Fruit fly (Drosophila melanogaster) whole organism, wandering third instar larva: ENCODE measurements around the gene Nnf1b.

Source experiments
- CG32264 ChIP-seq: fragments of 200-800 bp; sonication (Bioruptor generic); optimal IDR thresholded peaks from 2 replicates; lab custom pipeline; 2016; ENCODE audit warnings: missing biosample characterization, missing genetic modification characterization
- CG9705 ChIP-seq: fragments of 200-800 bp; sonication (Bioruptor generic); optimal IDR thresholded peaks from 2 replicates; lab custom pipeline; 2018; ENCODE audit warnings: missing biosample characterization, mild to moderate bottlenecking, missing genetic modification characterization
- HLH106 ChIP-seq: fragments of 200-800 bp; optimal IDR thresholded peaks from 3 replicates; lab custom pipeline; 2019; ENCODE audit warnings: missing biosample characterization, mild to moderate bottlenecking, missing genetic modification characterization, moderate library complexity
- Hnf4 ChIP-seq: fragments of 200-800 bp; sonication (Bioruptor generic); optimal IDR thresholded peaks from 2 replicates; lab custom pipeline; 2016; ENCODE audit warnings: missing biosample characterization, mild to moderate bottlenecking, missing genetic modification characterization
- Hr78 ChIP-seq: fragments of >200 bp; optimal IDR thresholded peaks from 2 replicates; lab custom pipeline; 2017; ENCODE audit warnings: missing biosample characterization, missing genetic modification characterization
- Myc ChIP-seq: fragments of >200 bp; optimal IDR thresholded peaks from 2 replicates; lab custom pipeline; 2017
- N ChIP-seq: fragments of >200 bp; optimal IDR thresholded peaks from 2 replicates; lab custom pipeline; 2018; ENCODE audit warnings: missing biosample characterization, missing external identifiers, missing genetic modification characterization
- OdsH ChIP-seq: fragments of 200-800 bp; sonication (Bioruptor generic); optimal IDR thresholded peaks from 2 replicates; lab custom pipeline; 2016; ENCODE audit warnings: missing biosample characterization, mild to moderate bottlenecking, missing genetic modification characterization
- Rel ChIP-seq, 2 experiments: fragments of 200-800 bp; sonication (Bioruptor generic) in 1 of 2; optimal IDR thresholded peaks; 2 replicates in 1 of 2; 3 replicates in 1 of 2; lab custom pipeline; 2016 to 2019; ENCODE audit warnings: mild to moderate bottlenecking in 2 of 2, missing biosample characterization in 2 of 2, missing genetic modification characterization in 2 of 2, moderate library complexity in 1 of 2
- Sp1 ChIP-seq: fragments of 200-800 bp; sonication (Bioruptor generic); optimal IDR thresholded peaks from 3 replicates; lab custom pipeline; 2019; ENCODE audit warnings: missing biosample characterization, mild to moderate bottlenecking, missing genetic modification characterization, moderate library complexity
- Vsx2 ChIP-seq: fragments of 200-300, 225-300 bp; sonication (Bioruptor generic); optimal IDR thresholded peaks from 2 replicates; lab custom pipeline; 2018; ENCODE audit warnings: missing biosample characterization, missing genetic modification characterization; ENCODE audit not compliant: partially characterized antibody
- br ChIP-seq: fragments of 200-800 bp; sonication (Bioruptor generic); optimal IDR thresholded peaks from 2 replicates; lab custom pipeline; 2016; ENCODE audit warnings: missing biosample characterization, missing genetic modification characterization
- brk ChIP-seq: fragments of 200-800 bp; sonication (Bioruptor generic); optimal IDR thresholded peaks from 2 replicates; lab custom pipeline; 2016; ENCODE audit warnings: missing biosample characterization, mild to moderate bottlenecking, missing genetic modification characterization
- dl ChIP-seq, 2 experiments: fragments of 175-275, 200-275 bp in 1 of 2; fragments of 200-275 bp in 1 of 2; sonication (Bioruptor generic); optimal IDR thresholded peaks; lab custom pipeline; 2018; ENCODE audit warnings: mild to moderate bottlenecking in 2 of 2, missing biosample characterization in 2 of 2, missing genetic modification characterization in 2 of 2, moderate library complexity in 2 of 2; ENCODE audit not compliant: partially characterized antibody in 2 of 2, insufficient read depth in 1 of 2
- dsf ChIP-seq: sonication (Bioruptor generic); optimal IDR thresholded peaks from 2 replicates; lab custom pipeline; 2016; ENCODE audit warnings: missing biosample characterization, missing genetic modification characterization, borderline replicate concordance
- ey ChIP-seq: fragments of 200-800 bp; sonication (Bioruptor generic); optimal IDR thresholded peaks from 2 replicates; lab custom pipeline; 2016; ENCODE audit warnings: missing biosample characterization, missing genetic modification characterization
- foxo ChIP-seq, 2 experiments: fragments of 200-800 bp; sonication (Bioruptor generic); optimal IDR thresholded peaks; 2 replicates in 1 of 2; 3 replicates in 1 of 2; lab custom pipeline; 2016 to 2017; ENCODE audit warnings: missing biosample characterization in 2 of 2, missing genetic modification characterization in 2 of 2
- fru ChIP-seq: fragments of 200-800 bp; sonication (Bioruptor generic); optimal IDR thresholded peaks from 3 replicates; lab custom pipeline; 2016; ENCODE audit warnings: missing biosample characterization, mild to moderate bottlenecking, missing genetic modification characterization
- h ChIP-seq: fragments of 200-800 bp; sonication (Bioruptor generic); optimal IDR thresholded peaks from 3 replicates; lab custom pipeline; 2016; ENCODE audit warnings: missing biosample characterization, mild to moderate bottlenecking, missing genetic modification characterization
- jim ChIP-seq: fragments of 175-275, 200-325 bp; sonication (Bioruptor generic); optimal IDR thresholded peaks from 2 replicates; lab custom pipeline; 2016; ENCODE audit warnings: missing biosample characterization, mild to moderate bottlenecking, missing genetic modification characterization
- lola ChIP-seq: fragments of >200 bp; optimal IDR thresholded peaks from 2 replicates; lab custom pipeline; 2017; ENCODE audit warnings: missing biosample characterization, missing genetic modification characterization
- pan ChIP-seq: fragments of >200 bp; optimal IDR thresholded peaks from 2 replicates; lab custom pipeline; 2017
- psq ChIP-seq: fragments of 200-800 bp; sonication (Bioruptor generic); optimal IDR thresholded peaks from 3 replicates; lab custom pipeline; 2017; ENCODE audit warnings: missing biosample characterization, mild to moderate bottlenecking, missing genetic modification characterization, moderate library complexity
- rgr ChIP-seq: fragments of 200-800 bp; sonication (Bioruptor generic); optimal IDR thresholded peaks from 3 replicates; lab custom pipeline; 2016; ENCODE audit warnings: missing biosample characterization, mild to moderate bottlenecking, missing genetic modification characterization
- sv ChIP-seq: fragments of 200-800 bp; sonication (Bioruptor generic); optimal IDR thresholded peaks from 3 replicates; lab custom pipeline; 2016; ENCODE audit warnings: missing biosample characterization, missing genetic modification characterization
- tai ChIP-seq: sonication (Bioruptor generic); optimal IDR thresholded peaks from 2 replicates; lab custom pipeline; 2016; ENCODE audit warnings: missing biosample characterization, missing genetic modification characterization
- woc ChIP-seq: sonication (Bioruptor generic); optimal IDR thresholded peaks from 2 replicates; lab custom pipeline; 2016; ENCODE audit warnings: missing biosample characterization, mild to moderate bottlenecking, missing genetic modification characterization

The Nnf1b gene

DNA sequence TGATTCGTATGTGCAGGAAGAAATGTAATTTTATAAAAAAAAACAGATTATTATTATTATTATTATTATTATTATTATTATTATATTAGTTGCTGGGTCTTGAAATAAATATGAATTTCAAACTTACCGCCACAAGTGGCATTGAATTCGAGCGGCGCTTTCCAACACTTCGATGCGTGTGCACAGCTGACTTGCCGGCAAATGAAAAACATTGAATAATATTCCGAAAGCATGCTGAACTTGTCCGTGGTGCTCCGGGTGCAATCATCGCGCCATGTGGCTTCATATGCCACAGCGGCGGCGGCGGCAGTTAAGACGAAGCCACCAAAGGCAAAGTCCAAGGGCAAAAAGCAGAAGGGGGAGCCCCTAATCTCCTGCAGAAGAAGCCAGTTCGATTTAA is 1.0 kb downstream of the Nnf1b start, which contains the start of gene Dbp21E2:
Gene Dbp21E2 (plus strand): TSS at position 180 of the 400 bp plus-strand sequence.
- TF ChIP-seq Vsx2 (GFP tag; lab: Kevin White, UChicago) (no peak), Rel (GFP tag; optimal IDR thresholded peaks at IDR 0.05; lab: Kevin White, UChicago) (no peak), Rel (tag; optimal IDR thresholded peaks at IDR 0.05; lab: Kevin White, UChicago) (peak; percentile 9)

- TF ChIP-seq tai, result no peak
- peak; percentile 73 for TF ChIP-seq Myc
Measured at dm6 chr2L:815785-816389, 5.5 kb downstream of the Nnf1b start, which contains the start of the genes Saf6 and Pex12. Saf6 (minus strand) TSS chr2L:815950. Pex12 (plus strand) TSS chr2L:815993.

DNA sequence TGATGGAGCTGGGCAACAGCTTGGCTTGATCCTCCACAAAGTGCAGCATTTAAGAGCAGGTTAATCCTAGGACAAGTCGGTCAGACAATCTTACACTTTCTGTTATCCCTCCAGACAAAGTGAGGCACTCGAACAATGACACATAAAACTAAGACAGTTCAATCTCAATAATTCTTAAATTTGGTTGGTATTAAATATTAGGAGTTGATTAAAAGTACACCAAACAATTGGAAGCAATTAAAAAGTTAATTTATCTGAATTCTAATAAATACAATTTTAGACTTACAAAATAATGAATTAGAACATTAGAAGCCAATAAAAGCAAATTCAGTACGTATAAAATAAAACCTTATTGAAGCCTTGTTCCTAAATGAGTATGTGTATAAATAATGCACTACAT is 7.5 kb downstream of the Nnf1b start, which contains the start of gene CG15880:
Gene CG15880 (minus strand): TSS at position 101 of the 400 bp plus-strand sequence.
- TF ChIP-seq CG32264 (GFP tag; lab: Kevin White, UChicago) (no peak), foxo (GFP tag; optimal IDR thresholded peaks at IDR 0.05; lab: Kevin White, UChicago) (no peak), fru (GFP tag; lab: Kevin White, UChicago) (no peak), rgr (GFP tag; lab: Kevin White, UChicago) (no peak), tai (no peak), CG9705 (no peak), psq (GFP tag; lab: Kevin White, UChicago) (no peak), dsf (no peak), jim (no peak), lola (GFP tag; lab: Kevin White, UChicago) (no peak), OdsH (GFP tag; lab: Kevin White, UChicago) (no peak), pan (lab: Kevin White, UChicago) (no peak), Hnf4 (GFP tag; lab: Kevin White, UChicago) (no peak), dl (GFP tag; optimal IDR thresholded peaks at IDR 0.05; lab: Kevin White, UChicago; ENCODE audit: insufficient read depth in 1 of 2, partially characterized antibody in 2 of 2) (no peak), h (GFP tag; lab: Kevin White, UChicago) (no peak), brk (GFP tag; lab: Kevin White, UChicago) (no peak), Hr78 (GFP tag; lab: Kevin White, UChicago) (no peak)

dm6 chr2L:819315-820032 is 9.1 kb downstream of the Nnf1b start, which contains the start of the genes PGAP2 and Clp:
PGAP2 (minus strand) TSS chr2L:819508.
Clp (plus strand) TSS chr2L:819964.
- no peak for TF ChIP-seq Hr78 (GFP tag; lab: Kevin White, UChicago)
- peak in 1 of 2 experiments; percentile 81 for TF ChIP-seq foxo (GFP tag; optimal IDR thresholded peaks at IDR 0.05; lab: Kevin White, UChicago)
- TF ChIP-seq sv, result peak; percentile 32
- TF ChIP-seq pan (lab: Kevin White, UChicago), result no peak
- peak; percentile 68 for TF ChIP-seq OdsH (GFP tag; lab: Kevin White, UChicago)
- no peak for TF ChIP-seq br
- TF ChIP-seq rgr (GFP tag; lab: Kevin White, UChicago), result peak; percentile 69
- peak; percentile 65 for TF ChIP-seq CG9705
- TF ChIP-seq N (GFP tag; lab: Kevin White, UChicago), result no peak
- TF ChIP-seq Sp1, result peak; percentile 74
- no peak for TF ChIP-seq fru (GFP tag; lab: Kevin White, UChicago)
- no peak for TF ChIP-seq woc (GFP tag; lab: Kevin White, UChicago)
- peak; percentile 57 for TF ChIP-seq psq (GFP tag; lab: Kevin White, UChicago)
- peak; percentile 84 for TF ChIP-seq HLH106
- TF ChIP-seq Myc, result peak; percentile 97
- TF ChIP-seq ey (GFP tag; lab: Kevin White, UChicago), result peak; percentile 63

DNA sequence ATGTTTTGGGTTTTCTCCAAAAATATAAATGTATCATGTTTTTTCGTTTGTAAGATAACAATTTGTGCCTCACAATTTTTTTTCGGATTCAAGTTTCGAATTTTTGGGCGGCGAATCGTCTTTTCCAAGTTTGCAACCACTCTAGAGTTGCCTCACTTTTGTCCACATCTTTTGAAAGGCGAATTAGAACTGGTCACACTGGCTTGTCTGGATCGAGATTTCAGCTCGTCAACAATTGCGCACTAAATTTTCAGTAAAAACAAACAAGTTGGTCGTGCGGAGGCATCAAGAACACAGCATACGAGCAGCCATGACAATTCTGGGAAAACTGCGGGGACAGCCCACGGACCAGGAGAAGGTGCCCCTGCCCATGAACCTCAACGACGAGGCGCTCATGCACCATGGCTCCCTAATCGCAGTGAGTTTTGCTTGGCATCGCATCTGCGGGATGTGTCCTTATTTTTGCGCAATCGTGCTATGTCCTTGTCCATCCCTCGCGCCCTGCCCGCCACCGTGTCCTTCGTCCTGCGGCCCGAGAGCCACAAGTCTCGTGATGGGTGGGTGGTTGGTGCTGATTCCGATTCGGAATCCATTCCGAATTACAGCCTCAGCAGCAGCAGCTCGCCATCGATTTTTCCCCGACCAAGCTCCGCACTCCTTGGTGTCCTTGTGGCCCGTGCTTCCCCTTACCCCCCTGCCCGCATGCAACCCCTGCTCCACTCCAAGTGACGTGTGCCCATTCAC is 11.0 kb downstream of the Nnf1b start, which contains the start of gene CG3662:
Gene CG3662 (plus strand): TSS at position 48 of the 744 bp plus-strand sequence.
- TF ChIP-seq Rel (GFP tag; optimal IDR thresholded peaks at IDR 0.05; lab: Kevin White, UChicago), result no peak
- TF ChIP-seq Rel (tag; optimal IDR thresholded peaks at IDR 0.05; lab: Kevin White, UChicago), result peak; percentile 71
- no peak for TF ChIP-seq h (GFP tag; lab: Kevin White, UChicago)
- TF ChIP-seq rgr (GFP tag; lab: Kevin White, UChicago), result peak; percentile 22
- TF ChIP-seq br, result no peak
